Fruit fly (Drosophila melanogaster): Measurements from ENCODE around the gene CG16762.

The CG16762 gene

DNA sequence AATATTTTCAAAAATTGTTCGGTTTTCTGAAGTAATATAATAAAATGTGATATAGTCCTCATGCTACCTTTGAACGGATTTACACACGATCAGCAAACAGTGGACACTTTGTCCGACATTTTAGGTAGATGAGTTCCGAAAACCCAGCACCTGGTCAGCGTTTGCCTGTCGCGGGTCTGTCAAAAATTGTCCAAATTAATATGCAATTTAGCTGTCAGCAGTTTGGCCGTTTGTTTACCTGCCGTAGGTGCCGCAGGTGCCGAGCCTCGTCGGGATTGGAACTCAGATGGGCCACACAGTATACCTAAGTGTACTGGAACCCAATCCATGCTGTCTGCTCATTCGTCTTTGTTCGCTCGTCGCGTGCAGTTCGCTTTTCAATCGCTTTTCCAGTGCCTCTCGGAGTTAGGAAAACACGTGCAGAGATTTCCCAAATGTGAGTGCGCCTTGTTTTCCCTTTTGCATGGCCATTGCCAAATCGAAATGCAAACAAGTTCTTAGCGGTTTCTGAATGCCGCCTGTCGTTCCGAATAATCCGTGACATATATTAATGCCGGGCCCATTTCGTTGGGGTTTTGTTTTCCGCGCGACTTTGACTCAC, 7.6 kb upstream of the CG16762 start:
- TF ChIP-seq CG3838 (GFP tag; optimal IDR thresholded peaks at IDR 0.05) (no peak), tll (GFP tag; optimal IDR thresholded peaks at IDR 0.05) (peak in 1 of 2 experiments; percentile 43), CG15479 (GFP tag; optimal IDR thresholded peaks at IDR 0.05) (peak; percentile 96), zen (tag; optimal IDR thresholded peaks at IDR 0.05) (peak; percentile 87), twi (tag; optimal IDR thresholded peaks at IDR 0.05) (peak; percentile 6)

- TF ChIP-seq CG17385 (GFP tag; optimal IDR thresholded peaks at IDR 0.05) (no peak), emc (GFP tag; optimal IDR thresholded peaks at IDR 0.05) (no peak), sens-2 (GFP tag; IDR thresholded peaks at IDR 0.05) (no peak), otp (GFP tag; IDR thresholded peaks at IDR 0.05) (no peak), CG34422 (GFP tag; IDR thresholded peaks at IDR 0.05) (no peak), tup (GFP tag; optimal IDR thresholded peaks at IDR 0.05) (no peak), Med (GFP tag) (peak; percentile 0), sens (GFP tag) (peak; percentile 41), vfl (GFP tag; optimal IDR thresholded peaks at IDR 0.05) (no peak), CG10209 (GFP tag; optimal IDR thresholded peaks at IDR 0.05) (no peak), CG11093 (GFP tag; IDR thresholded peaks at IDR 0.05) (no peak), lab (GFP tag; optimal IDR thresholded peaks at IDR 0.05) (no peak), unc-4 (GFP tag; IDR thresholded peaks at IDR 0.05; ENCODE audit: partially characterized antibody) (no peak), cwo (GFP tag; optimal IDR thresholded peaks at IDR 0.05) (no peak), Ada2b (GFP tag; IDR thresholded peaks at IDR 0.05) (no peak)
Observed at dm6 chr3L:2481470-2481869, 6.1 kb upstream of the CG16762 start.

DNA sequence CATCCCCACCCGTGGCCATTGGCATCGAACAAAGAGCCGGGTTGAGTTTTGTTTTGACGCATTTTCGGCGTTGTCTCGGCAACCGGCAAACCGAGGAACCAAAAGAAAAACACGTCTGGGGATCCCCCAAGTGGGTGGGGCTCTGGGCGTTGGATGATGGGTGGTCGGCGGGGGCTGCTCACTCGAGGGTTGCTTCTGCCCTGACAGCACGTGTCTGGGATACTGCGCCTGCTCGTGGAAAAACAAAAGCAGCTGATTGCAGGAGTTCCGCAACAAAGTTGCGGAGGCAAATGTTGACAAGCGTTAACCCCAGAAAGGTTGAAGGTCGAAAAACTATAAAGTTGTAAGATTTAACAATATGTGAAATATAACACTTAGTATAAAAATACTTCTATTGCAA, 5.1 kb upstream of the CG16762 start:
- TF ChIP-seq CG9727 (GFP tag; optimal IDR thresholded peaks at IDR 0.05) (no peak), CG7271 (tag; optimal IDR thresholded peaks at IDR 0.05) (no peak), B-H2 (GFP tag; optimal IDR thresholded peaks at IDR 0.05) (no peak), CG7839 (tag; optimal IDR thresholded peaks at IDR 0.05) (no peak), Six4 (GFP tag; optimal IDR thresholded peaks at IDR 0.05) (no peak), CG7963 (GFP tag; IDR thresholded peaks at IDR 0.05; ENCODE audit: partially characterized antibody) (no peak), CG12155 (GFP tag; optimal IDR thresholded peaks at IDR 0.05) (no peak), HHEX (GFP tag; optimal IDR thresholded peaks at IDR 0.05) (no peak), CG13624 (GFP tag; optimal IDR thresholded peaks at IDR 0.05) (no peak), Deaf1 (tag; optimal IDR thresholded peaks at IDR 0.05) (peak; percentile 11), Med (GFP tag) (peak; percentile 76), CG1603 (tag; optimal IDR thresholded peaks at IDR 0.05) (no peak), CG15514 (GFP tag; optimal IDR thresholded peaks at IDR 0.05) (no peak), CG11504 (tag; optimal IDR thresholded peaks at IDR 0.05) (peak; percentile 98), Drgx (GFP tag; IDR thresholded peaks at IDR 0.05) (no peak), psq (GFP tag; optimal IDR thresholded peaks at IDR 0.05) (no peak), CG8765 (GFP tag; IDR thresholded peaks at IDR 0.05) (no peak), crp (GFP tag; optimal IDR thresholded peaks at IDR 0.05) (peak in 1 of 2 experiments; percentile 40), Nf-YB (GFP tag; optimal IDR thresholded peaks at IDR 0.05) (no peak), cato (GFP tag; optimal IDR thresholded peaks at IDR 0.05; ENCODE audit: borderline replicate concordance) (no peak), CG4707 (GFP tag; optimal IDR thresholded peaks at IDR 0.05) (no peak), chn (GFP tag; optimal IDR thresholded peaks at IDR 0.05) (no peak), CG11093 (GFP tag; IDR thresholded peaks at IDR 0.05) (no peak), CG30431 (GFP tag; optimal IDR thresholded peaks at IDR 0.05) (no peak), MESR4 (GFP tag; optimal IDR thresholded peaks at IDR 0.05) (no peak), Myb (GFP tag; optimal IDR thresholded peaks at IDR 0.05) (no peak), CG14441 (GFP tag; IDR thresholded peaks at IDR 0.05) (no peak), fru (optimal IDR thresholded peaks at IDR 0.05) (no peak), seq (GFP tag; IDR thresholded peaks at IDR 0.05) (peak; percentile 10; the same call in 1 of the 2 replicates), ewg (GFP tag; optimal IDR thresholded peaks at IDR 0.05) (peak; percentile 66)
